Worm (Caenorhabditis elegans) whole organism, L4 larva: Measurements from ENCODE around the gene glr-4.

Experiments used
- D1046.2 ChIP-seq: fragments of 200-800 bp; sonication (Bioruptor generic); IDR thresholded peaks from 2 replicates; pipeline ENCODE4 v1.3.6; 2022; ENCODE audit warnings: missing genetic modification characterization, missing compliant biosample characterization
- F26F4.8 ChIP-seq: fragments of 200-800 bp; sonication (Bioruptor generic); conservative IDR thresholded peaks from 2 replicates; pipeline ENCODE4 v1.3.6; 2022; ENCODE audit warnings: missing genetic modification characterization, missing compliant biosample characterization
- Y105C5A.15 ChIP-seq: fragments of 200-800 bp; sonication (Bioruptor generic); IDR thresholded peaks from 2 replicates; pipeline ENCODE4 v1.3.6; 2022; ENCODE audit warnings: missing genetic modification characterization, missing compliant biosample characterization
- aha-1 ChIP-seq: fragments of 150-350 bp; peaks from one replicate; lab custom pipeline; 2014; ENCODE audit warnings: missing biosample characterization, missing genetic modification characterization
- arid-1 ChIP-seq: fragments of 200-800 bp; sonication (Bioruptor generic); conservative IDR thresholded peaks from 2 replicates; pipeline ENCODE4 v1.3.6; 2022; ENCODE audit warnings: missing genetic modification reagents, missing genetic modification characterization, missing compliant biosample characterization
- attf-4 ChIP-seq: sonication (generic microtip); optimal IDR thresholded peaks from 3 replicates; lab custom pipeline; 2017; ENCODE audit warnings: missing biosample characterization, missing genetic modification characterization
- ceh-28 ChIP-seq: fragments of 150-350 bp; optimal IDR thresholded peaks from 2 replicates; lab custom pipeline; 2014; ENCODE audit warnings: missing biosample characterization, missing genetic modification reagents, missing genetic modification characterization
- ceh-44 ChIP-seq: fragments of 200-800 bp; sonication (Bioruptor generic); IDR thresholded peaks from 2 replicates; pipeline ENCODE4 v1.3.6; 2022; ENCODE audit warnings: missing genetic modification reagents, missing genetic modification characterization, missing compliant biosample characterization
- ceh-82 ChIP-seq: sonication (generic microtip); optimal IDR thresholded peaks from 2 replicates; lab custom pipeline; 2017; ENCODE audit warnings: missing biosample characterization, missing genetic modification characterization
- ces-1 ChIP-seq: fragments of 150-350 bp; sonication (generic microtip); optimal IDR thresholded peaks from 4 replicates; lab custom pipeline; 2014; ENCODE audit warnings: missing biosample characterization, missing genetic modification reagents, missing genetic modification characterization
- daf-16 ChIP-seq, 3 experiments: sonication (generic microtip); optimal IDR thresholded peaks; 2 replicates each; lab custom pipeline; 2016 to 2017; ENCODE audit warnings: missing genetic modification characterization in 3 of 3, missing genetic modification reagents in 3 of 3, mild to moderate bottlenecking in 2 of 3, missing compliant biosample characterization in 2 of 3, missing biosample characterization in 1 of 3, moderate library complexity in 1 of 3
- dmd-9 ChIP-seq: fragments of 200-800 bp; sonication (Bioruptor generic); IDR thresholded peaks from 2 replicates; pipeline ENCODE4 v1.3.6; 2022; ENCODE audit warnings: missing genetic modification reagents, missing genetic modification characterization, missing compliant biosample characterization
- hif-1 ChIP-seq, 2 experiments: sonication (generic microtip); optimal IDR thresholded peaks; 2 replicates each; lab custom pipeline; 2016 to 2017; ENCODE audit warnings: missing compliant biosample characterization in 2 of 2, missing genetic modification characterization in 2 of 2, missing genetic modification reagents in 2 of 2, missing genotype in 2 of 2, mild to moderate bottlenecking in 1 of 2
- hlh-11 ChIP-seq: fragments of 200-800 bp; sonication (Bioruptor generic); optimal IDR thresholded peaks from 2 replicates; lab custom pipeline; 2018; ENCODE audit warnings: mild to moderate bottlenecking, missing genetic modification characterization, missing compliant biosample characterization
- lin-1 ChIP-seq: fragments of 200-800 bp; sonication (Bioruptor generic); IDR thresholded peaks from 2 replicates; pipeline ENCODE4 v1.3.6; 2022; ENCODE audit warnings: missing genetic modification reagents, missing genetic modification characterization, missing compliant biosample characterization
- mep-1 ChIP-seq: fragments of 150-350 bp; sonication (generic microtip); optimal IDR thresholded peaks from 3 replicates; lab custom pipeline; 2014; ENCODE audit warnings: missing biosample characterization, missing genetic modification characterization
- nhr-10 ChIP-seq: fragments of 150-350 bp; optimal IDR thresholded peaks from 2 replicates; lab custom pipeline; 2014; ENCODE audit warnings: missing biosample characterization, missing genetic modification characterization
- nhr-237 ChIP-seq: sonication (generic microtip); optimal IDR thresholded peaks from 2 replicates; lab custom pipeline; 2017; ENCODE audit warnings: missing biosample characterization, missing genetic modification characterization
- nhr-25 ChIP-seq: sonication (generic microtip); optimal IDR thresholded peaks from 2 replicates; lab custom pipeline; 2017; ENCODE audit warnings: missing genetic modification characterization, mild to moderate bottlenecking, missing compliant biosample characterization, antibody characterized with exemption, moderate library complexity, borderline replicate concordance; ENCODE audit not compliant: insufficient read depth
- nhr-76 ChIP-seq: fragments of 150-350 bp; optimal IDR thresholded peaks from 2 replicates; lab custom pipeline; 2014; ENCODE audit warnings: missing biosample characterization, missing genetic modification characterization
- nhr-77 ChIP-seq: fragments of 150-350 bp; optimal IDR thresholded peaks from 2 replicates; lab custom pipeline; 2014; ENCODE audit warnings: missing biosample characterization, missing genetic modification characterization
- pha-4 ChIP-seq, 2 experiments: fragments of 150-350 bp in 1 of 2; fragments of 200-800 bp in 1 of 2; sonication (Bioruptor generic) in 1 of 2; IDR thresholded peaks in 1 of 2; optimal IDR thresholded peaks in 1 of 2; 2 replicates each; pipeline versions ENCODE4 v1.3.6 to Lab custom; 2014 to 2022; ENCODE audit warnings: missing genetic modification characterization in 2 of 2, missing genetic modification reagents in 2 of 2, missing biosample characterization in 1 of 2, missing compliant biosample characterization in 1 of 2
- saeg-2 ChIP-seq: fragments of 200-800 bp; sonication (Bioruptor generic); IDR thresholded peaks from 2 replicates; pipeline ENCODE4 v1.3.6; 2022; ENCODE audit warnings: missing genetic modification reagents, missing genetic modification characterization, missing compliant biosample characterization
- snpc-1.2 ChIP-seq: fragments of 200-800 bp; sonication (Bioruptor generic); IDR thresholded peaks from 2 replicates; pipeline ENCODE4 v1.3.6; 2022; ENCODE audit warnings: missing genetic modification reagents, missing genetic modification characterization, missing compliant biosample characterization
- snpc-4 ChIP-seq: fragments of 150-350 bp; optimal IDR thresholded peaks from 2 replicates; lab custom pipeline; 2014; ENCODE audit warnings: missing biosample characterization, missing genetic modification characterization
- unc-62 ChIP-seq, 3 experiments: fragments of 150-350 bp in 1 of 3; sonication (generic microtip); optimal IDR thresholded peaks in 2 of 3; peaks in 1 of 3; 1 replicate in 1 of 3; 2 replicates in 2 of 3; lab custom pipeline; 2014 to 2017; ENCODE audit warnings: missing biosample characterization in 3 of 3, missing genetic modification characterization in 3 of 3, missing genetic modification reagents in 3 of 3, missing genotype in 1 of 3
- vab-7 ChIP-seq: fragments of 200-800 bp; sonication (Bioruptor generic); IDR thresholded peaks from 2 replicates; pipeline ENCODE4 v1.3.6; 2022; ENCODE audit warnings: missing genetic modification reagents, missing genetic modification characterization, missing compliant biosample characterization
- zag-1 ChIP-seq: fragments of 150-350 bp; optimal IDR thresholded peaks from 2 replicates; lab custom pipeline; 2014; ENCODE audit warnings: missing biosample characterization, missing genetic modification characterization
- zip-2 ChIP-seq: fragments of 150-350 bp; optimal IDR thresholded peaks from 2 replicates; lab custom pipeline; 2014; ENCODE audit warnings: missing biosample characterization, missing genetic modification characterization
- ztf-11 ChIP-seq: fragments of 150-350 bp; optimal IDR thresholded peaks from 2 replicates; lab custom pipeline; 2014; ENCODE audit warnings: missing biosample characterization, missing genetic modification characterization

Gene glr-4

DNA sequence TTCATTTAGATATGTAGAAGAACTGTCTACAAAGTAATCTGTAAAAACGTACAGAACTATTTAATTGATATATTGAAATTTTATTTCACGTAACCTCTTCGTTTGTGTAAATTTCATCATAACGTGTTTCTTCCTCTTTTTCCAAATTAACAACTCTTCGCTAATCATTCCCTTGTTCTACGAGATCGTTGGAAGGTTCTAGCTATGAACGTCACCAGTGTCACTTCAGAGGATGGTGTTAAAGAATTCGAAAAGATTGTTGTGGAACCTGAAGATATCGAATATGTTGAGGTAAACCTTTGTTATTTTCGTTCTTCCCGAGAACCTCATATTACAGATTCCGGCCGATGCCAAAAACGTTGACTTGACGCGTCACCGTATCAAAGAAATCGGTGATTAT lies 21.7 kb downstream of the glr-4 start, which contains the start of gene C06A8.6:
C06A8.6 (plus strand) TSS at position 89 of the 400 bp plus-strand sequence.
- TF ChIP-seq ces-1 (GFP tag; lab: Kevin White, UChicago) = no peak
- TF ChIP-seq saeg-2 = no peak
- TF ChIP-seq D1046.2 (GFP tag; lab: Robert Waterston, UW) = no peak
- peak in 1 of 2 experiments; percentile 90 for TF ChIP-seq unc-62 (GFP tag; optimal IDR thresholded peaks at IDR 0.05 in 1 of 2; lab: Kevin White, UChicago)
- TF ChIP-seq unc-62 (tag; optimal IDR thresholded peaks at IDR 0.05; lab: Kevin White, UChicago) = no peak

- TF ChIP-seq attf-4 (no peak), aha-1 (peak; percentile 18), ceh-28 (tag; lab: Kevin White, UChicago) (no peak)
Observed at ce11 chrII:7771917-7772316, 22.2 kb downstream of the glr-4 start, which contains the start of gene C06A8.8. TSS of gene C06A8.8 (minus strand) at chrII:7772017.

DNA sequence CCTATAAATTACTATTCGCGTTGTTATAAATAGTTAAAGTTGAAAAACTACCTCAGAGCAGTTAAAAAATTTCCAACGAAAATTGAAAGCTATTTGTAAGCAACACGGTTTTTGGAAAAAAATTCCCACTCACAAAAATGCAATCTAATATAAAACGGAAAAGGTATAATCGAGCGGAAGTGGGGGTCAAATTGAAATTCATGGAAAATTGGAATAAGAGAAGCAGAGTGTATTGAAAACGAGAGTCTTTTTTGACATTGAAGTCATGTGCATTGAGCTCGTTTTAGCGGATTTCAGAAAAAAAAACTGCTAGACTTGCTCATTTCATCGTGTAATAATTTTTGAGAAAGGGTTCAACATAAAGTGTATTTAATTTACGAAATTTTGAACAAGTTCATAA lies 23.9 kb downstream of the glr-4 start:
- TF ChIP-seq aha-1 = peak; percentile 66
- no peak for TF ChIP-seq nhr-237 (tag; lab: Kevin White, UChicago)
- no peak for TF ChIP-seq daf-16 (GFP tag; optimal IDR thresholded peaks at IDR 0.05; lab: Kevin White, UChicago)
- no peak for TF ChIP-seq daf-16 (tag; optimal IDR thresholded peaks at IDR 0.05; lab: Kevin White, UChicago)

DNA sequence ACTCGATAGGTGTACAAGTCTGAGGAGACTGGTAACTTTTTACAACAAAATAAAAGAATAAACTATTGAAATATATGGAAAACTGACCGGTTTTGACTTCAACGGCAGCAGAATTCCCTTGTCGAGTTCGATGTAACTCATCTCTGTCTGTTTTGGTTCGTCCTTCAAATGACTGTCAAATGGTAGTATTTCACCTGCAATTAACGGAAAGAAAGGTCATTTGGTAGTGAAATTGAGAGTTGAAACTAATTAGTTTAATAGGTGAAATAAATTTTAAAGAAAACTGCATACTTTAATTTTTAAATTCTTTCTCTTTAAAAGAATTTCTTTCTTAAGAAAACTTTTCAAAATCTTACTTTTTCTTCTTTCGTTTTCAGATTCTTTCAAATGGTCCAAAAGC lies 24.9 kb downstream of the glr-4 start:
- no peak for TF ChIP-seq lin-1 (GFP tag; lab: Robert Waterston, UW)
- TF ChIP-seq nhr-76 (tag; lab: Kevin White, UChicago) = no peak
- TF ChIP-seq zag-1 (tag; lab: Kevin White, UChicago) = no peak
- TF ChIP-seq nhr-77 (tag; lab: Kevin White, UChicago) = no peak
- TF ChIP-seq pha-4 (GFP tag; IDR thresholded peaks at IDR 0.05; lab: Robert Waterston, UW) = no peak
- no peak for TF ChIP-seq pha-4 (tag; optimal IDR thresholded peaks at IDR 0.05; lab: Kevin White, UChicago)
- no peak for TF ChIP-seq ceh-28 (tag; lab: Kevin White, UChicago)
- TF ChIP-seq daf-16 (GFP tag; optimal IDR thresholded peaks at IDR 0.05; lab: Kevin White, UChicago) = no peak
- no peak for TF ChIP-seq daf-16 (tag; optimal IDR thresholded peaks at IDR 0.05; lab: Kevin White, UChicago)
- TF ChIP-seq hlh-11 = no peak
- TF ChIP-seq vab-7 (GFP tag; lab: Robert Waterston, UW) = no peak
- TF ChIP-seq snpc-4 (tag; lab: Kevin White, UChicago) = no peak
- no peak for TF ChIP-seq hif-1 (tag; optimal IDR thresholded peaks at IDR 0.05; lab: Kevin White, UChicago)
- TF ChIP-seq nhr-25 (tag; lab: Kevin White, UChicago) = peak; percentile 32
- no peak for TF ChIP-seq ceh-82
- no peak for TF ChIP-seq dmd-9 (GFP tag; lab: Robert Waterston, UW)
- peak; percentile 4 for TF ChIP-seq mep-1
- no peak for TF ChIP-seq ceh-44
- TF ChIP-seq F26F4.8 (GFP tag; lab: Robert Waterston, UW) = no peak

- no peak for TF ChIP-seq nhr-237 (tag; lab: Kevin White, UChicago)
- TF ChIP-seq ztf-11 = no peak
- TF ChIP-seq zip-2 = no peak
- no peak for TF ChIP-seq snpc-1.2 (GFP tag; lab: Robert Waterston, UW)
- TF ChIP-seq daf-16 (GFP tag; optimal IDR thresholded peaks at IDR 0.05; lab: Kevin White, UChicago) = no peak
- no peak for TF ChIP-seq daf-16 (tag; optimal IDR thresholded peaks at IDR 0.05; lab: Kevin White, UChicago)
- TF ChIP-seq nhr-10 = no peak
- TF ChIP-seq unc-62 (GFP tag; optimal IDR thresholded peaks at IDR 0.05 in 1 of 2; lab: Kevin White, UChicago) = no peak
- TF ChIP-seq unc-62 (tag; optimal IDR thresholded peaks at IDR 0.05; lab: Kevin White, UChicago) = no peak
- TF ChIP-seq arid-1 (GFP tag; lab: Robert Waterston, UW) = no peak
- no peak for TF ChIP-seq ceh-82
- no peak for TF ChIP-seq Y105C5A.15 (GFP tag; lab: Robert Waterston, UW)
- TF ChIP-seq nhr-25 (tag; lab: Kevin White, UChicago) = no peak
Observed at ce11 chrII:7765456-7765855, 28.7 kb downstream of the glr-4 start, which contains the start of gene srh-39. TSS of gene srh-39 (minus strand) at chrII:7765556.
